Fruit fly (Drosophila melanogaster) whole organism, adult: ENCODE measurements around the gene Antp.

Experiments used
- CG11617 ChIP-seq: fragments of 200-800 bp; sonication (Bioruptor generic); optimal IDR thresholded peaks from 2 replicates; lab custom pipeline; 2017; ENCODE audit warnings: mild to moderate bottlenecking, missing biosample characterization, missing genetic modification reagents, missing genetic modification characterization
- CG12768 ChIP-seq: fragments of 200-800 bp; sonication (Bioruptor generic); optimal IDR thresholded peaks from 2 replicates; lab custom pipeline; 2017; ENCODE audit warnings: missing biosample characterization, missing genetic modification characterization, mild to moderate bottlenecking, moderate library complexity, missing genetic modification reagents
- CG14711 ChIP-seq: fragments of 200-800 bp; sonication (Bioruptor generic); optimal IDR thresholded peaks from 2 replicates; lab custom pipeline; 2018; ENCODE audit warnings: missing biosample characterization, mild to moderate bottlenecking, missing genetic modification characterization, moderate library complexity
- CG1620 ChIP-seq: fragments of 200-800 bp; sonication (Bioruptor generic); optimal IDR thresholded peaks from 2 replicates; lab custom pipeline; 2016; ENCODE audit warnings: missing biosample characterization, missing genetic modification characterization
- CG33017 ChIP-seq: fragments of 200-800 bp; sonication (Bioruptor generic); optimal IDR thresholded peaks from 2 replicates; lab custom pipeline; 2018; ENCODE audit warnings: missing biosample characterization, mild to moderate bottlenecking, missing genetic modification characterization, moderate library complexity
- CG5204 ChIP-seq: fragments of 200-800 bp; sonication (Bioruptor generic); optimal IDR thresholded peaks from 2 replicates; lab custom pipeline; 2016; ENCODE audit warnings: missing biosample characterization, missing genetic modification characterization
- CG7045 ChIP-seq: fragments of 200-800 bp; sonication (Bioruptor generic); optimal IDR thresholded peaks from 2 replicates; lab custom pipeline; 2017; ENCODE audit warnings: missing biosample characterization, mild to moderate bottlenecking, missing genetic modification characterization
- CG7101 ChIP-seq: fragments of 200-800 bp; sonication (Bioruptor generic); optimal IDR thresholded peaks from 2 replicates; lab custom pipeline; 2018; ENCODE audit warnings: missing biosample characterization, mild to moderate bottlenecking, missing genetic modification characterization, moderate library complexity
- Clk ChIP-seq: fragments of 200-800 bp; sonication (Bioruptor generic); optimal IDR thresholded peaks from 2 replicates; lab custom pipeline; 2017; ENCODE audit warnings: missing biosample characterization, missing genetic modification characterization
- Crg-1 ChIP-seq: fragments of 200-800 bp; sonication (Bioruptor generic); optimal IDR thresholded peaks from 2 replicates; lab custom pipeline; 2016; ENCODE audit warnings: missing biosample characterization, missing genetic modification characterization
- Hr96 ChIP-seq: fragments of 200-800 bp; sonication (Bioruptor generic); optimal IDR thresholded peaks from 2 replicates; lab custom pipeline; 2016; ENCODE audit warnings: missing biosample characterization, missing genetic modification characterization
- Mnt ChIP-seq: fragments of 200-800 bp; sonication (Bioruptor generic); optimal IDR thresholded peaks from 2 replicates; lab custom pipeline; 2016; ENCODE audit warnings: missing biosample characterization, mild to moderate bottlenecking, missing genetic modification characterization
- bab1 ChIP-seq: fragments of 200-800 bp; sonication (Bioruptor generic); optimal IDR thresholded peaks from 3 replicates; lab custom pipeline; 2019; ENCODE audit warnings: missing biosample characterization, mild to moderate bottlenecking, missing genetic modification characterization, moderate library complexity
- cic ChIP-seq: fragments of 200-800 bp; sonication (Bioruptor generic); optimal IDR thresholded peaks from 2 replicates; lab custom pipeline; 2017; ENCODE audit warnings: missing biosample characterization, mild to moderate bottlenecking, missing genetic modification characterization, moderate library complexity
- cnc ChIP-seq, 2 experiments: fragments of >200 bp; optimal IDR thresholded peaks; 2 replicates each; lab custom pipeline; 2017
- kay ChIP-seq: fragments of 200-800 bp; sonication (Bioruptor generic); peaks from one replicate; lab custom pipeline; 2016; ENCODE audit warnings: missing biosample characterization, missing genetic modification characterization, borderline replicate concordance
- ovo ChIP-seq: fragments of 200-800 bp; sonication (Bioruptor generic); optimal IDR thresholded peaks from 2 replicates; lab custom pipeline; 2016; ENCODE audit warnings: missing biosample characterization, missing genetic modification characterization
- pad ChIP-seq: fragments of 200-800 bp; sonication (Bioruptor generic); optimal IDR thresholded peaks from 3 replicates; lab custom pipeline; 2017; ENCODE audit warnings: missing biosample characterization, missing genetic modification characterization, mild to moderate bottlenecking, moderate library complexity, missing genetic modification reagents
- tj ChIP-seq: fragments of 200-800 bp; sonication (Bioruptor generic); optimal IDR thresholded peaks from 3 replicates; lab custom pipeline; 2017; ENCODE audit warnings: missing biosample characterization, mild to moderate bottlenecking, missing genetic modification characterization, moderate library complexity
- toe ChIP-seq: fragments of 200-800 bp; sonication (Bioruptor generic); optimal IDR thresholded peaks from 2 replicates; lab custom pipeline; 2016; ENCODE audit warnings: missing biosample characterization, missing genetic modification characterization

Antp gene

dm6 chr3R:6932780-6933347 is 66.2 kb downstream of the Antp start:
- TF ChIP-seq pad (GFP tag; lab: Kevin White, UChicago) (no peak), tj (no peak), cic (GFP tag; lab: Kevin White, UChicago) (no peak), cnc (optimal IDR thresholded peaks at IDR 0.05; lab: Kevin White, UChicago) (no peak)

dm6 chr3R:6932040-6932439 is 67.0 kb downstream of the Antp start:
- no peak for TF ChIP-seq pad (GFP tag; lab: Kevin White, UChicago)
- TF ChIP-seq ovo: no peak
- TF ChIP-seq Hr96 (GFP tag; lab: Kevin White, UChicago): no peak
- TF ChIP-seq cnc (optimal IDR thresholded peaks at IDR 0.05; lab: Kevin White, UChicago): no peak
- no peak for TF ChIP-seq CG14711 (tag; lab: Kevin White, UChicago)
- TF ChIP-seq Clk (GFP tag; lab: Kevin White, UChicago): no peak
- TF ChIP-seq CG12768 (GFP tag; lab: Kevin White, UChicago): no peak
- no peak for TF ChIP-seq CG33017 (tag; lab: Kevin White, UChicago)
- TF ChIP-seq cic (GFP tag; lab: Kevin White, UChicago): no peak
- TF ChIP-seq bab1 (GFP tag; lab: Kevin White, UChicago): no peak
- no peak for TF ChIP-seq toe
- TF ChIP-seq CG5204 (GFP tag; lab: Kevin White, UChicago): no peak

- TF ChIP-seq CG7101 (tag; lab: Kevin White, UChicago) (no peak), tj (no peak), cnc (optimal IDR thresholded peaks at IDR 0.05; lab: Kevin White, UChicago) (no peak), CG7045 (GFP tag; lab: Kevin White, UChicago) (no peak), Crg-1 (GFP tag; lab: Kevin White, UChicago) (no peak), CG14711 (tag; lab: Kevin White, UChicago) (no peak), CG12768 (GFP tag; lab: Kevin White, UChicago) (no peak), Clk (GFP tag; lab: Kevin White, UChicago) (no peak), CG33017 (tag; lab: Kevin White, UChicago) (no peak), Hr96 (GFP tag; lab: Kevin White, UChicago) (no peak), Mnt (no peak), bab1 (GFP tag; lab: Kevin White, UChicago) (no peak), CG5204 (GFP tag; lab: Kevin White, UChicago) (no peak), cic (GFP tag; lab: Kevin White, UChicago) (no peak), kay (GFP tag; lab: Kevin White, UChicago) (no peak), CG11617 (GFP tag; lab: Kevin White, UChicago) (no peak), pad (GFP tag; lab: Kevin White, UChicago) (no peak), CG1620 (GFP tag; lab: Kevin White, UChicago) (no peak)
Observed at dm6 chr3R:6930447-6930846, 68.6 kb downstream of the Antp start.

- TF ChIP-seq Hr96 (GFP tag; lab: Kevin White, UChicago) (no peak), Clk (GFP tag; lab: Kevin White, UChicago) (no peak), Mnt (no peak), CG5204 (GFP tag; lab: Kevin White, UChicago) (no peak), CG12768 (GFP tag; lab: Kevin White, UChicago) (no peak), pad (GFP tag; lab: Kevin White, UChicago) (no peak), Crg-1 (GFP tag; lab: Kevin White, UChicago) (no peak), toe (no peak), ovo (no peak), cic (GFP tag; lab: Kevin White, UChicago) (no peak), tj (no peak), cnc (optimal IDR thresholded peaks at IDR 0.05; lab: Kevin White, UChicago) (no peak), CG1620 (GFP tag; lab: Kevin White, UChicago) (no peak), CG7045 (GFP tag; lab: Kevin White, UChicago) (no peak), CG7101 (tag; lab: Kevin White, UChicago) (no peak), CG33017 (tag; lab: Kevin White, UChicago) (no peak), CG11617 (GFP tag; lab: Kevin White, UChicago) (no peak)
Observed at dm6 chr3R:6929151-6929550, 69.9 kb downstream of the Antp start.

- TF ChIP-seq CG1620 (GFP tag; lab: Kevin White, UChicago) (no peak), CG7045 (GFP tag; lab: Kevin White, UChicago) (no peak), CG7101 (tag; lab: Kevin White, UChicago) (no peak), tj (no peak), toe (no peak), CG11617 (GFP tag; lab: Kevin White, UChicago) (no peak), cic (GFP tag; lab: Kevin White, UChicago) (no peak)
Observed at dm6 chr3R:6924235-6924634, 74.8 kb downstream of the Antp start.

dm6 chr3R:6923189-6923588 is 75.8 kb downstream of the Antp start:
- TF ChIP-seq CG12768 (GFP tag; lab: Kevin White, UChicago) (no peak), CG33017 (tag; lab: Kevin White, UChicago) (no peak), pad (GFP tag; lab: Kevin White, UChicago) (no peak), tj (no peak), CG11617 (GFP tag; lab: Kevin White, UChicago) (no peak), CG5204 (GFP tag; lab: Kevin White, UChicago) (no peak), Crg-1 (GFP tag; lab: Kevin White, UChicago) (no peak), CG14711 (tag; lab: Kevin White, UChicago) (no peak), ovo (no peak), cnc (optimal IDR thresholded peaks at IDR 0.05; lab: Kevin White, UChicago) (no peak), Mnt (no peak), kay (GFP tag; lab: Kevin White, UChicago) (no peak), CG1620 (GFP tag; lab: Kevin White, UChicago) (no peak), Clk (GFP tag; lab: Kevin White, UChicago) (no peak)
